Fruit fly (Drosophila melanogaster) whole organism, embryonic: ENCODE results near the gene RSG7.
A peak's percentile ranks its signal among the peaks of the same experiment; 100 is the strongest.

Experiments used
- ATbp ChIP-seq: fragments of 200-800 bp; sonication (Bioruptor generic); optimal IDR thresholded peaks from 2 replicates; lab custom pipeline; 2017; ENCODE audit warnings: missing biosample characterization, mild to moderate bottlenecking, missing genetic modification characterization, missing genetic modification reagents
- BtbVII ChIP-seq: fragments of 200-800 bp; sonication (Bioruptor generic); optimal IDR thresholded peaks from 3 replicates; lab custom pipeline; 2017; ENCODE audit warnings: missing biosample characterization, mild to moderate bottlenecking, missing genetic modification characterization
- CG11456 ChIP-seq: fragments of 200-800 bp; sonication (Bioruptor generic); IDR thresholded peaks from 3 replicates; pipeline ENCODE4 v1.3.6; 2022; ENCODE audit warnings: missing biosample characterization, missing genetic modification characterization
- CG13123 ChIP-seq: fragments of 200-800 bp; sonication (Bioruptor generic); optimal IDR thresholded peaks from 2 replicates; lab custom pipeline; 2016; ENCODE audit warnings: missing biosample characterization, missing genetic modification characterization
- CG13624 ChIP-seq: fragments of 200-800 bp; sonication (Bioruptor generic); optimal IDR thresholded peaks from 2 replicates; lab custom pipeline; 2016; ENCODE audit warnings: missing biosample characterization, missing genetic modification characterization
- CG13775 ChIP-seq: fragments of 200-800 bp; sonication (Bioruptor generic); optimal IDR thresholded peaks from 3 replicates; lab custom pipeline; 2017; ENCODE audit warnings: missing biosample characterization, mild to moderate bottlenecking, missing genetic modification characterization
- CG14014 ChIP-seq: fragments of 200-800 bp; sonication (Bioruptor generic); IDR thresholded peaks from 2 replicates; pipeline ENCODE4 v1.3.6; 2022; ENCODE audit warnings: missing biosample characterization, missing genetic modification characterization
- CG17802 ChIP-seq: fragments of 200-800 bp; sonication (Bioruptor generic); optimal IDR thresholded peaks from 2 replicates; lab custom pipeline; 2018; ENCODE audit warnings: missing biosample characterization, mild to moderate bottlenecking, missing genetic modification characterization, moderate library complexity
- CG30403 ChIP-seq: fragments of 200-800 bp; sonication (Bioruptor generic); optimal IDR thresholded peaks from 3 replicates; lab custom pipeline; 2016; ENCODE audit warnings: missing biosample characterization, missing genetic modification characterization
- CG32532 ChIP-seq: fragments of 200-800 bp; sonication (Bioruptor generic); IDR thresholded peaks from 2 replicates; pipeline ENCODE4 v1.3.6; 2022; ENCODE audit warnings: missing biosample characterization, missing genetic modification characterization
- CG3407 ChIP-seq: fragments of 200-800 bp; sonication (Bioruptor generic); optimal IDR thresholded peaks from 2 replicates; lab custom pipeline; 2018; ENCODE audit warnings: missing biosample characterization, mild to moderate bottlenecking, missing genetic modification characterization
- CG34224 ChIP-seq: fragments of 200-800 bp; sonication (Bioruptor generic); IDR thresholded peaks from 3 replicates; pipeline ENCODE4 v1.3.6; 2022; ENCODE audit warnings: missing biosample characterization, missing genetic modification characterization; ENCODE audit not compliant: partially characterized antibody
- CG3847 ChIP-seq: fragments of 200-800 bp; sonication (Bioruptor generic); IDR thresholded peaks from 2 replicates; pipeline ENCODE4 v1.3.6; 2022; ENCODE audit warnings: missing biosample characterization, missing genetic modification characterization
- CG6254 ChIP-seq: fragments of 200-800 bp; sonication (Bioruptor generic); optimal IDR thresholded peaks from 3 replicates; lab custom pipeline; 2017; ENCODE audit warnings: mild to moderate bottlenecking, missing biosample characterization, missing genetic modification reagents, missing genetic modification characterization
- CG7839 ChIP-seq: fragments of 200-800 bp; sonication (Bioruptor generic); optimal IDR thresholded peaks from 3 replicates; lab custom pipeline; 2018; ENCODE audit warnings: missing biosample characterization, mild to moderate bottlenecking, missing genetic modification characterization, moderate library complexity
- CG8944 ChIP-seq: fragments of 200-800 bp; sonication (Bioruptor generic); optimal IDR thresholded peaks from 3 replicates; lab custom pipeline; 2016; ENCODE audit warnings: missing biosample characterization, missing genetic modification characterization
- CG9437 ChIP-seq: fragments of 200-800 bp; sonication (Bioruptor generic); optimal IDR thresholded peaks from 2 replicates; lab custom pipeline; 2018; ENCODE audit warnings: missing biosample characterization, mild to moderate bottlenecking, missing genetic modification characterization
- CG9727 ChIP-seq: fragments of 200-800 bp; sonication (Bioruptor generic); optimal IDR thresholded peaks from 3 replicates; lab custom pipeline; 2017; ENCODE audit warnings: missing biosample characterization, mild to moderate bottlenecking, missing genetic modification characterization
- CG9817 ChIP-seq: fragments of 200-800 bp; sonication (Bioruptor generic); optimal IDR thresholded peaks from 2 replicates; lab custom pipeline; 2018; ENCODE audit warnings: missing biosample characterization, mild to moderate bottlenecking, missing genetic modification characterization, moderate library complexity
- CoRest ChIP-seq: fragments of 200-800 bp; sonication (Bioruptor generic); optimal IDR thresholded peaks from 3 replicates; lab custom pipeline; 2018; ENCODE audit warnings: missing biosample characterization, mild to moderate bottlenecking, missing genetic modification characterization, moderate library complexity
- D19A ChIP-seq: fragments of 200-800 bp; optimal IDR thresholded peaks from 3 replicates; lab custom pipeline; 2019; ENCODE audit warnings: missing biosample characterization, mild to moderate bottlenecking, missing genetic modification characterization, moderate library complexity
- Deaf1 ChIP-seq: fragments of 200-800 bp; optimal IDR thresholded peaks from 3 replicates; lab custom pipeline; 2019; ENCODE audit warnings: missing biosample characterization, mild to moderate bottlenecking, missing genetic modification characterization, moderate library complexity
- Fer3 ChIP-seq: fragments of 200-800 bp; sonication (Bioruptor generic); optimal IDR thresholded peaks from 2 replicates; lab custom pipeline; 2018; ENCODE audit warnings: missing biosample characterization, mild to moderate bottlenecking, missing genetic modification characterization, moderate library complexity
- HHEX ChIP-seq: fragments of 200-800 bp; sonication (Bioruptor generic); optimal IDR thresholded peaks from 3 replicates; lab custom pipeline; 2017; ENCODE audit warnings: missing biosample characterization, mild to moderate bottlenecking, missing genetic modification characterization, missing genetic modification reagents
- HLH4C ChIP-seq: fragments of 200-800 bp; sonication (Bioruptor generic); IDR thresholded peaks from 3 replicates; pipeline ENCODE4 v1.3.6; 2022; ENCODE audit warnings: missing biosample characterization, missing genetic modification characterization; ENCODE audit not compliant: partially characterized antibody
- Hand ChIP-seq: fragments of 200-800 bp; sonication (Bioruptor generic); optimal IDR thresholded peaks from 2 replicates; lab custom pipeline; 2017; ENCODE audit warnings: mild to moderate bottlenecking, missing biosample characterization, missing genetic modification reagents, missing genetic modification characterization
- Hr3 ChIP-seq: fragments of 200-800 bp; sonication (Bioruptor generic); optimal IDR thresholded peaks from 3 replicates; lab custom pipeline; 2016; ENCODE audit warnings: missing biosample characterization, missing genetic modification characterization
- Hr51 ChIP-seq, 2 experiments: fragments of 200-800 bp; sonication (Bioruptor generic); optimal IDR thresholded peaks; 2 replicates in 1 of 2; 3 replicates in 1 of 2; lab custom pipeline; 2016 to 2018; ENCODE audit warnings: missing biosample characterization in 2 of 2, missing genetic modification characterization in 2 of 2, mild to moderate bottlenecking in 1 of 2, moderate library complexity in 1 of 2
- Nf-YC ChIP-seq: fragments of 200-800 bp; optimal IDR thresholded peaks from 3 replicates; lab custom pipeline; 2019; ENCODE audit warnings: missing biosample characterization, mild to moderate bottlenecking, missing genetic modification characterization, moderate library complexity
- Ptx1 ChIP-seq: fragments of 200-800 bp; sonication (Bioruptor generic); IDR thresholded peaks from 2 replicates; pipeline ENCODE4 v1.3.6; 2022; ENCODE audit warnings: missing biosample characterization, missing genetic modification characterization
- Side ChIP-seq: fragments of 200-800 bp; sonication (Bioruptor generic); optimal IDR thresholded peaks from 2 replicates; lab custom pipeline; 2016; ENCODE audit warnings: missing biosample characterization, missing genetic modification characterization
- Trl ChIP-seq, 3 experiments: fragments of >200 bp in 2 of 3; fragments of 200-800 bp in 1 of 3; sonication (Bioruptor generic) in 1 of 3; optimal IDR thresholded peaks; 2 replicates in 1 of 3; 3 replicates in 2 of 3; lab custom pipeline; 2016 to 2017; ENCODE audit warnings: missing biosample characterization in 1 of 3, missing genetic modification characterization in 1 of 3
- az2 ChIP-seq: fragments of 200-800 bp; sonication (Bioruptor generic); optimal IDR thresholded peaks from 3 replicates; lab custom pipeline; 2016; ENCODE audit warnings: missing biosample characterization, missing genetic modification characterization
- bcd ChIP-seq: fragments of 200-800 bp; sonication (Bioruptor generic); optimal IDR thresholded peaks from 2 replicates; lab custom pipeline; 2017; ENCODE audit warnings: missing biosample characterization, mild to moderate bottlenecking, missing genetic modification characterization
- bsh ChIP-seq, 2 experiments: fragments of 200-800 bp; sonication (Bioruptor generic); optimal IDR thresholded peaks; 2 replicates each; lab custom pipeline; 2017 to 2018; ENCODE audit warnings: mild to moderate bottlenecking in 2 of 2, missing biosample characterization in 2 of 2, missing genetic modification characterization in 2 of 2, moderate library complexity in 1 of 2
- cas ChIP-seq: fragments of 200-800 bp; sonication (Bioruptor generic); IDR thresholded peaks from 2 replicates; pipeline ENCODE4 v1.3.6; 2022; ENCODE audit warnings: missing biosample characterization, missing genetic modification characterization
- dpn ChIP-seq, 2 experiments: fragments of 200-800 bp; sonication (Bioruptor generic); optimal IDR thresholded peaks; 3 replicates each; lab custom pipeline; 2016; ENCODE audit warnings: missing biosample characterization in 2 of 2, missing genetic modification characterization in 2 of 2
- esg ChIP-seq: fragments of 200-800 bp; sonication (Bioruptor generic); conservative IDR thresholded peaks from 2 replicates; pipeline ENCODE4 v1.3.6; 2022; ENCODE audit warnings: missing biosample characterization, missing genetic modification characterization
- gcm2 ChIP-seq: fragments of 200-800 bp; sonication (Bioruptor generic); optimal IDR thresholded peaks from 2 replicates; lab custom pipeline; 2016; ENCODE audit warnings: missing biosample characterization, missing genetic modification characterization
- gem ChIP-seq: fragments of 200-800 bp; sonication (Bioruptor generic); optimal IDR thresholded peaks from 2 replicates; lab custom pipeline; 2019; ENCODE audit warnings: missing biosample characterization, mild to moderate bottlenecking, missing genetic modification characterization, moderate library complexity
- grau ChIP-seq: fragments of 200-800 bp; optimal IDR thresholded peaks from 3 replicates; lab custom pipeline; 2019; ENCODE audit warnings: missing biosample characterization, mild to moderate bottlenecking, missing genetic modification characterization, moderate library complexity
- gt ChIP-seq: fragments of 200-800 bp; sonication (Bioruptor generic); IDR thresholded peaks from 2 replicates; pipeline ENCODE4 v1.3.6; 2022; ENCODE audit warnings: missing biosample characterization, missing genetic modification characterization
- hkb ChIP-seq, 2 experiments: fragments of 200-800 bp in 1 of 2; fragments of >200 bp in 1 of 2; sonication (Bioruptor generic) in 1 of 2; IDR thresholded peaks in 1 of 2; optimal IDR thresholded peaks in 1 of 2; 2 replicates each; pipeline versions ENCODE4 v1.3.6 to Lab custom; 2017 to 2022; ENCODE audit warnings: missing biosample characterization in 1 of 2, missing genetic modification characterization in 1 of 2
- klu ChIP-seq: fragments of 200-800 bp; sonication (Bioruptor generic); IDR thresholded peaks from 2 replicates; pipeline ENCODE4 v1.3.6; 2022; ENCODE audit warnings: missing biosample characterization, missing genetic modification characterization
- lola ChIP-seq, 3 experiments: fragments of >200 bp in 2 of 3; fragments of 200-800 bp in 1 of 3; sonication (Bioruptor generic) in 1 of 3; optimal IDR thresholded peaks; 2 replicates each; lab custom pipeline; 2017 to 2019; ENCODE audit warnings: missing biosample characterization in 3 of 3, missing genetic modification characterization in 3 of 3, mild to moderate bottlenecking in 1 of 3, moderate library complexity in 1 of 3
- pum ChIP-seq: fragments of 200-800 bp; sonication (Bioruptor generic); optimal IDR thresholded peaks from 2 replicates; lab custom pipeline; 2016; ENCODE audit warnings: missing biosample characterization, missing genetic modification characterization
- sisA ChIP-seq: fragments of 200-800 bp; sonication (Bioruptor generic); IDR thresholded peaks from 2 replicates; pipeline ENCODE4 v1.3.6; 2022; ENCODE audit warnings: missing biosample characterization, missing genetic modification characterization

RSG7 gene

dm6 chrX:16835304-16835703 lies 8.9 kb downstream of the RSG7 start, which contains the start of the genes CG13004 and CG46306 (continued):
- TF ChIP-seq CG32532 (GFP tag; lab: Robert Waterston, UW) (peak; percentile 11; the same call in 1 of the 2 replicates), Trl (optimal IDR thresholded peaks at IDR 0.05; lab: Kevin White, UChicago) (peak; percentile 11 to 34), Trl (GFP tag; optimal IDR thresholded peaks at IDR 0.05; lab: Kevin White, UChicago) (no peak)
- TF ChIP-seq, all 482 proteins: peak for 10

DNA sequence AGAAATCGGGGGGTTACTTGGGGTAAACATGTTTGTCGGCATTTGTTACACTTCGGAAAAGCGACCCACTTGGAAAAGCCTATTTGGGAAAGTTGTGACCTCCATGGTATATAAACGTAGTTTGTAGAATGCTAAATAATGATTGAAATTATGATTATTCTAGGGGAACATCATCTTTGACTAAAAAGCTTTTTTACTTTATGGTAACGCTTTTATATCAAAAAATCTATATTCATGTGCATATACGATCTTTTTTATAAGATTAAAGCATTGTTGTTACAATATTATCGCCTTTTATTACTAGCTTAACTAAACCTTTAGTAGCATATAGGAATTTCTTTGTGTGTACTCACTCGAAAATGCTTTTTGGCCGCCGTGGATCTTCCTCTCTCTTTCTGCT lies 10.0 kb downstream of the RSG7 start:
- no peak for TF ChIP-seq Side (GFP tag; lab: Kevin White, UChicago)
- TF ChIP-seq pum (GFP tag; lab: Kevin White, UChicago) = peak; percentile 9
- no peak for TF ChIP-seq CG17802 (tag; lab: Kevin White, UChicago)
- TF ChIP-seq ATbp (GFP tag; lab: Kevin White, UChicago) = peak; percentile 48
- no peak for TF ChIP-seq gt (GFP tag; lab: Robert Waterston, UW)
- TF ChIP-seq CoRest (tag; lab: Kevin White, UChicago) = peak; percentile 67
- TF ChIP-seq CG13775 (GFP tag; lab: Kevin White, UChicago) = no peak
- TF ChIP-seq CG11456 = no peak
- TF ChIP-seq Ptx1 (GFP tag; lab: Robert Waterston, UW) = peak; percentile 67
- TF ChIP-seq CG8944 = peak; percentile 18
- peak in 1 of 3 experiments; percentile 28 for TF ChIP-seq lola (GFP tag; optimal IDR thresholded peaks at IDR 0.05; lab: Kevin White, UChicago)
- peak; percentile 12 for TF ChIP-seq Fer3
- TF ChIP-seq BtbVII (GFP tag; lab: Kevin White, UChicago) = no peak
- TF ChIP-seq esg (GFP tag; lab: Robert Waterston, UW) = 0 out of 2 replicates have a peak, but pooled peaks have one; percentile 8
- TF ChIP-seq bsh (GFP tag; optimal IDR thresholded peaks at IDR 0.05; lab: Kevin White, UChicago) = peak; percentile 53 to 80
- peak; percentile 26 for TF ChIP-seq D19A (tag; lab: Kevin White, UChicago)
- peak; percentile 25 for TF ChIP-seq CG9727 (GFP tag; lab: Kevin White, UChicago)
- no peak for TF ChIP-seq klu (GFP tag; lab: Robert Waterston, UW)
- TF ChIP-seq gcm2 (GFP tag; lab: Kevin White, UChicago) = no peak
- TF ChIP-seq gem = peak; percentile 77
- no peak for TF ChIP-seq Hand
- peak; percentile 48 for TF ChIP-seq CG9817 (tag; lab: Kevin White, UChicago)
- peak; percentile 15 for TF ChIP-seq Hr3 (GFP tag; lab: Kevin White, UChicago)
- TF ChIP-seq CG3407 (GFP tag; lab: Kevin White, UChicago) = peak; percentile 8
- no peak for TF ChIP-seq sisA (GFP tag; lab: Robert Waterston, UW)
- TF ChIP-seq Hr51 (GFP tag; optimal IDR thresholded peaks at IDR 0.05; lab: Kevin White, UChicago) = peak in 1 of 2 experiments; percentile 75
- TF ChIP-seq Deaf1 = no peak
- peak; percentile 37 for TF ChIP-seq CG9437 (GFP tag; lab: Kevin White, UChicago)
- TF ChIP-seq grau (tag; lab: Kevin White, UChicago) = peak; percentile 69
- no peak for TF ChIP-seq hkb (optimal IDR thresholded peaks at IDR 0.05; lab: Kevin White, UChicago)
- TF ChIP-seq hkb (GFP tag; IDR thresholded peaks at IDR 0.05; lab: Robert Waterston, UW) = 0 out of 2 replicates have a peak, but pooled peaks have one; percentile 32
- no peak for TF ChIP-seq CG13123 (GFP tag; lab: Kevin White, UChicago)
- no peak for TF ChIP-seq CG14014
- no peak for TF ChIP-seq CG13624 (GFP tag; lab: Kevin White, UChicago)
- TF ChIP-seq HLH4C = no peak
- TF ChIP-seq HHEX (GFP tag; lab: Kevin White, UChicago) = no peak
- peak; percentile 10 to 39 for TF ChIP-seq dpn (GFP tag; optimal IDR thresholded peaks at IDR 0.05; lab: Kevin White, UChicago)
- peak; percentile 24; the same call in 1 of the 2 replicates for TF ChIP-seq CG3847
- TF ChIP-seq cas (GFP tag; lab: Robert Waterston, UW) = no peak
- TF ChIP-seq bcd (GFP tag; lab: Kevin White, UChicago) = peak; percentile 15
- TF ChIP-seq CG7839 = peak; percentile 75
- no peak for TF ChIP-seq CG34224 (GFP tag; lab: Robert Waterston, UW)
- TF ChIP-seq CG30403 = peak; percentile 53
- TF ChIP-seq az2 (GFP tag; lab: Kevin White, UChicago) = peak; percentile 34
- TF ChIP-seq CG6254 (GFP tag; lab: Kevin White, UChicago) = no peak
- peak; percentile 33 for TF ChIP-seq Nf-YC (tag; lab: Kevin White, UChicago)
